Fruit fly (Drosophila melanogaster): Measurements from ENCODE around the gene Tango6.
A peak's percentile ranks its signal among the peaks of the same experiment; 100 is the strongest.

Tango6 gene

DNA sequence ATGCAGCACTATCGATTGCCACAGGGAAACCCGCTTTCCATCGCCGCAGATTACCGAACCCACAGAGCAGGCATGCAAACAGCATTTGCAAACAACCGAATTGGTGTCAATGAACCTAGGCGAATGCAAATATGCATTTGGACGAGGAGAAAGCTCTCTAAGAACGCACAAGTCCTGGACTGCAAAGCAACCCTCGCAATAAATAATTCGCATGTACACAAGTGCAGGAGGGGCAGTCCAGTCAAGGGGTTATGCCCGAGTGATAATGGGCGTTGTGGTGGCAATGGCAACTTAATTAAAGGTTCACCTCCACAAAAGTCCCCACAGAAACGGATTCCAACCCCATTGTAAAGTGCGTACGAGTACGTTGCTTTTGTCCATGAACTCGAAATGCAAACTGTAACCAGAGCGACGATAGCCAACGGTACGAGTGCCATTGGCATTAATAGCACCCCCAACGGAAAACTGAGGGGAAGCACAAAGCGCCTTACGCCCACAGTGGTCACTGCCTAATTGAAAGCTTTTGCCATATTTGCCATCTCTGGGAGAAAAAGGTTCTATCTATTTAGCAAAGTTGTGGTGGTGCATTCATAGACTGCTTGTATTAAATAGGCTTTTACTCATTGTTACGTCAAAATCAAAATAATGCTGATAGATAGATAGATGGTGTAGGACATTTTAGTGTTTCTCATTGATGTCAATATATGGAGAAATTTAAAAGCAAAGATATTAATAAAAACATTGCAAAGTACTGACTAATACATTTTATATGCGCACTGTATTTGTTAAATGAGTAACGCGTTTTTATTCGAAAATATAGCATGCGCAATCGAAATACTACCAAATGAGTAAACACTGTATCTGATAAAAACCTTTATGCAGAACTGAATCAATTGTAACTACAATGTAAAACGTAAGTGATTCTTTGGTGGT lies 14.3 kb downstream of the Tango6 start (continued):
- TF ChIP-seq zen2 (GFP tag; IDR thresholded peaks at IDR 0.05; ENCODE audit: partially characterized antibody), result no peak
- no peak for TF ChIP-seq CG8290 (GFP tag; optimal IDR thresholded peaks at IDR 0.05)
- no peak for TF ChIP-seq CG8290 (tag; optimal IDR thresholded peaks at IDR 0.05)
- no peak for TF ChIP-seq fu2 (GFP tag; optimal IDR thresholded peaks at IDR 0.05)
- TF ChIP-seq esg (GFP tag; conservative IDR thresholded peaks at IDR 0.05), result no peak
- TF ChIP-seq CG13894 (tag; optimal IDR thresholded peaks at IDR 0.05), result no peak
- no peak for TF ChIP-seq CG18599 (GFP tag; optimal IDR thresholded peaks at IDR 0.05)
- no peak for TF ChIP-seq Camta (GFP tag; optimal IDR thresholded peaks at IDR 0.05)
- TF ChIP-seq CG31365 (tag; optimal IDR thresholded peaks at IDR 0.05), result no peak
- no peak for TF ChIP-seq bigmax (GFP tag; optimal IDR thresholded peaks at IDR 0.05)
- TF ChIP-seq CG7556 (GFP tag; optimal IDR thresholded peaks at IDR 0.05), result peak; percentile 33
- no peak for TF ChIP-seq CG11085 (GFP tag; IDR thresholded peaks at IDR 0.05)
- TF ChIP-seq CG18764 (GFP tag; optimal IDR thresholded peaks at IDR 0.05), result no peak
- TF ChIP-seq Atf-2 (GFP tag; optimal IDR thresholded peaks at IDR 0.05), result no peak
- peak; percentile 16 for TF ChIP-seq az2 (GFP tag; optimal IDR thresholded peaks at IDR 0.05)
- no peak for TF ChIP-seq dpn (GFP tag; optimal IDR thresholded peaks at IDR 0.05)
- no peak for TF ChIP-seq bowl (GFP tag; IDR thresholded peaks at IDR 0.05)
- TF ChIP-seq pros (GFP tag; optimal IDR thresholded peaks at IDR 0.05), result no peak
- no peak for TF ChIP-seq CG10654 (GFP tag; optimal IDR thresholded peaks at IDR 0.05)
- TF ChIP-seq Dbx (GFP tag; IDR thresholded peaks at IDR 0.05), result no peak
- no peak for TF ChIP-seq Bdp1 (GFP tag; optimal IDR thresholded peaks at IDR 0.05)
- no peak for TF ChIP-seq otp (GFP tag; IDR thresholded peaks at IDR 0.05)
- no peak for TF ChIP-seq Six4 (GFP tag; optimal IDR thresholded peaks at IDR 0.05)
- TF ChIP-seq dmrt11E (tag; optimal IDR thresholded peaks at IDR 0.05), result no peak
- TF ChIP-seq eve (GFP tag; optimal IDR thresholded peaks at IDR 0.05), result peak in 1 of 2 experiments; percentile 43
- no peak for TF ChIP-seq CG8765 (GFP tag; IDR thresholded peaks at IDR 0.05)
- no peak for TF ChIP-seq trem (tag; optimal IDR thresholded peaks at IDR 0.05)
- peak; percentile 20 for TF ChIP-seq CG7839 (tag; optimal IDR thresholded peaks at IDR 0.05)
- no peak for TF ChIP-seq ci (GFP tag; IDR thresholded peaks at IDR 0.05)
- TF ChIP-seq gfzf (GFP tag; optimal IDR thresholded peaks at IDR 0.05), result no peak
- TF ChIP-seq CG14860 (GFP tag; IDR thresholded peaks at IDR 0.05; ENCODE audit: partially characterized antibody), result no peak
- TF ChIP-seq schlank (tag; optimal IDR thresholded peaks at IDR 0.05), result no peak
- TF ChIP-seq CG17186 (GFP tag; optimal IDR thresholded peaks at IDR 0.05), result no peak
- peak in 1 of 2 experiments; percentile 15 for TF ChIP-seq Hr51 (GFP tag; optimal IDR thresholded peaks at IDR 0.05)
- no peak for TF ChIP-seq Nf-YB (GFP tag; optimal IDR thresholded peaks at IDR 0.05)
- TF ChIP-seq unpg (GFP tag; optimal IDR thresholded peaks at IDR 0.05), result no peak
- no peak for TF ChIP-seq CG34224 (GFP tag; IDR thresholded peaks at IDR 0.05; ENCODE audit: partially characterized antibody)
- no peak for TF ChIP-seq her (GFP tag; optimal IDR thresholded peaks at IDR 0.05)
- TF ChIP-seq Side (GFP tag; optimal IDR thresholded peaks at IDR 0.05), result no peak
- TF ChIP-seq Sry-δ (GFP tag; optimal IDR thresholded peaks at IDR 0.05), result no peak
- TF ChIP-seq CG6175 (GFP tag; IDR thresholded peaks at IDR 0.05), result no peak
- TF ChIP-seq CG1832 (GFP tag; optimal IDR thresholded peaks at IDR 0.05), result no peak
- peak; percentile 16 for TF ChIP-seq nmo (GFP tag; optimal IDR thresholded peaks at IDR 0.05)
- TF ChIP-seq Drgx (GFP tag; IDR thresholded peaks at IDR 0.05), result no peak
- no peak for TF ChIP-seq Deaf1 (tag; optimal IDR thresholded peaks at IDR 0.05)
- no peak for TF ChIP-seq CG12219 (GFP tag; optimal IDR thresholded peaks at IDR 0.05)
- TF ChIP-seq chif (GFP tag; optimal IDR thresholded peaks at IDR 0.05), result no peak
- TF ChIP-seq Optix (GFP tag; IDR thresholded peaks at IDR 0.05), result 0 out of 3 replicates have a peak, but pooled peaks have one; percentile 19
- TF ChIP-seq Tbp (GFP tag; optimal IDR thresholded peaks at IDR 0.05), result no peak
